Worm (Caenorhabditis elegans): Measurements from ENCODE around the gene K05F6.14.

DNA sequence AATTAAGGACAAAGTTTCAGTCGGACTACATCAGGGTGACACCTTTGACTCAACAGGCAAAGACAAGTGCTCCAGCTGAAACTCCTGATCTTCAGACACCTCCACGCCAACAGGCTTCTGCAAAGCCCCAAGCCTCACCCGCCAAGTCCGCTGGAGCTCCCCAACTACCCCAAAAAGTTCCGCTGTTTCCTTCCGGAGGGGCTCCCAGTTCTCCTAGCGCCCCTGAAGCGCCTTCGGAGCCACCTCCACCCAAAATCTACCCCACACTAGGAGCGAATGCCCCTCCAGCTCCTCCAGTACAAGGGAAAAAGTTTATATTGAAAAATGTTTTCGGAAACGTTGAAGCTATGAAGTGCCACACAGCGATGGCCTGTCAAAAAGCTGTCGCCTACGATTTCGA, 41.1 kb downstream of the K05F6.14 start:
- TF ChIP-seq zag-1 (tag; optimal IDR thresholded peaks at IDR 0.05): no peak
- TF ChIP-seq nhr-11 (tag; optimal IDR thresholded peaks at IDR 0.05): no peak
- TF ChIP-seq fos-1 (tag; optimal IDR thresholded peaks at IDR 0.05): no peak
- no peak for TF ChIP-seq unc-39 (tag; optimal IDR thresholded peaks at IDR 0.05)
- no peak for TF ChIP-seq lin-15B (tag; optimal IDR thresholded peaks at IDR 0.05)
- TF ChIP-seq ceh-16 (tag; optimal IDR thresholded peaks at IDR 0.05): no peak
- TF ChIP-seq jun-1 (tag; optimal IDR thresholded peaks at IDR 0.05): no peak
- no peak for TF ChIP-seq nhr-12 (tag; optimal IDR thresholded peaks at IDR 0.05)
